Fruit fly (Drosophila melanogaster) whole organism, pupa: ENCODE measurements around the gene CG32568.

Experiments used
- CG10348 ChIP-seq: fragments of 200-800 bp; sonication (Bioruptor generic); IDR thresholded peaks from 2 replicates; pipeline ENCODE4 v1.3.6; 2022; ENCODE audit warnings: missing biosample characterization, missing genetic modification characterization
- CG12605 ChIP-seq: fragments of 200-800 bp; sonication (Bioruptor generic); IDR thresholded peaks from 2 replicates; pipeline ENCODE4 v1.3.6; 2022; ENCODE audit warnings: missing biosample characterization, missing genetic modification characterization
- CG13204 ChIP-seq: fragments of 200-800 bp; sonication (Bioruptor generic); optimal IDR thresholded peaks from 2 replicates; lab custom pipeline; 2018; ENCODE audit warnings: missing biosample characterization, mild to moderate bottlenecking, missing genetic modification characterization, moderate library complexity
- CG14655 ChIP-seq: fragments of 200-800 bp; sonication (Bioruptor generic); optimal IDR thresholded peaks from 3 replicates; lab custom pipeline; 2017; ENCODE audit warnings: mild to moderate bottlenecking, missing biosample characterization, missing genetic modification reagents, missing genetic modification characterization
- CG15710 ChIP-seq: fragments of 200-800 bp; sonication (Bioruptor generic); optimal IDR thresholded peaks from 2 replicates; lab custom pipeline; 2018; ENCODE audit warnings: missing biosample characterization, mild to moderate bottlenecking, missing genetic modification characterization, moderate library complexity
- CG17806 ChIP-seq: fragments of 200-800 bp; sonication (Bioruptor generic); optimal IDR thresholded peaks from 2 replicates; lab custom pipeline; 2018; ENCODE audit warnings: missing biosample characterization, mild to moderate bottlenecking, missing genetic modification characterization, moderate library complexity
- CG32121 ChIP-seq: fragments of 200-800 bp; sonication (Bioruptor generic); IDR thresholded peaks from 2 replicates; pipeline ENCODE4 v1.3.6; 2022; ENCODE audit warnings: missing biosample characterization, missing genetic modification characterization
- CG34367 ChIP-seq: fragments of 200-800 bp; sonication (Bioruptor generic); optimal IDR thresholded peaks from 2 replicates; lab custom pipeline; 2018; ENCODE audit warnings: missing biosample characterization, mild to moderate bottlenecking, missing genetic modification characterization
- CG4496 ChIP-seq: fragments of 200-800 bp; sonication (Bioruptor generic); IDR thresholded peaks from 3 replicates; pipeline ENCODE4 v1.3.6; 2022; ENCODE audit warnings: missing biosample characterization, missing genetic modification characterization
- CG8159 ChIP-seq: fragments of 200-800 bp; sonication (Bioruptor generic); optimal IDR thresholded peaks from 3 replicates; lab custom pipeline; 2018; ENCODE audit warnings: missing biosample characterization, mild to moderate bottlenecking, missing genetic modification characterization, moderate library complexity
- CG8301 ChIP-seq: fragments of 200-800 bp; sonication (Bioruptor generic); optimal IDR thresholded peaks from 2 replicates; lab custom pipeline; 2018; ENCODE audit warnings: missing biosample characterization, mild to moderate bottlenecking, missing genetic modification characterization
- CG9948 ChIP-seq: fragments of 200-800 bp; sonication (Bioruptor generic); optimal IDR thresholded peaks from 2 replicates; lab custom pipeline; 2018; ENCODE audit warnings: missing biosample characterization, mild to moderate bottlenecking, missing genetic modification characterization, moderate library complexity
- D1 ChIP-seq: fragments of 200-800 bp; sonication (Bioruptor generic); optimal IDR thresholded peaks from 2 replicates; lab custom pipeline; 2018; ENCODE audit warnings: missing biosample characterization, mild to moderate bottlenecking, missing genetic modification characterization, moderate library complexity
- EcR ChIP-seq: fragments of 200-800 bp; sonication (Bioruptor generic); optimal IDR thresholded peaks from 3 replicates; lab custom pipeline; 2019; ENCODE audit warnings: missing biosample characterization, missing genetic modification characterization, mild to moderate bottlenecking, moderate library complexity, missing genetic modification reagents
- Ets98B ChIP-seq: fragments of 200-800 bp; sonication (Bioruptor generic); IDR thresholded peaks from 2 replicates; pipeline ENCODE4 v1.3.6; 2022; ENCODE audit warnings: missing biosample characterization, missing genetic modification characterization
- Pif1A ChIP-seq: fragments of 200-800 bp; sonication (Bioruptor generic); optimal IDR thresholded peaks from 3 replicates; lab custom pipeline; 2016; ENCODE audit warnings: missing biosample characterization, missing genetic modification characterization
- Pif1B ChIP-seq: fragments of 200-800 bp; sonication (Bioruptor generic); optimal IDR thresholded peaks from 3 replicates; lab custom pipeline; 2016; ENCODE audit warnings: missing biosample characterization, missing genetic modification characterization
- Snoo ChIP-seq: fragments of 200-800 bp; sonication (Bioruptor generic); optimal IDR thresholded peaks from 3 replicates; lab custom pipeline; 2017; ENCODE audit warnings: missing biosample characterization, mild to moderate bottlenecking, missing genetic modification characterization, inconsistent platforms
- fd96Ca ChIP-seq: fragments of 200-800 bp; sonication (Bioruptor generic); IDR thresholded peaks from 3 replicates; pipeline ENCODE4 v1.3.6; 2022; ENCODE audit warnings: missing biosample characterization, missing genetic modification characterization
- gl ChIP-seq: fragments of 200-800 bp; sonication (Bioruptor generic); optimal IDR thresholded peaks from 2 replicates; lab custom pipeline; 2018; ENCODE audit warnings: missing biosample characterization, mild to moderate bottlenecking, missing genetic modification characterization
- rn ChIP-seq: fragments of 200-800 bp; sonication (Bioruptor generic); IDR thresholded peaks from 2 replicates; pipeline ENCODE4 v1.3.6; 2022; ENCODE audit warnings: missing biosample characterization, missing genetic modification characterization

CG32568 gene

dm6 chrX:16765809-16766208 is 25.1 kb downstream of the CG32568 start:
- TF ChIP-seq CG8159 (tag; lab: Kevin White, UChicago) (peak; percentile 33), D1 (tag; lab: Kevin White, UChicago) (no peak), Ets98B (peak; percentile 24; the same call in 1 of the 2 replicates), CG17806 (peak; percentile 14), EcR (GFP tag; lab: Kevin White, UChicago) (no peak), CG34367 (tag; lab: Kevin White, UChicago) (peak; percentile 32), gl (tag; lab: Kevin White, UChicago) (no peak), CG14655 (GFP tag; lab: Kevin White, UChicago) (peak; percentile 48), rn (GFP tag; lab: Robert Waterston, UW) (no peak), CG13204 (GFP tag; lab: Kevin White, UChicago) (no peak), CG15710 (tag; lab: Kevin White, UChicago) (peak; percentile 44), CG8301 (tag; lab: Kevin White, UChicago) (peak; percentile 13), Snoo (tag; lab: Kevin White, UChicago) (no peak), Pif1B (peak; percentile 38), CG32121 (GFP tag; lab: Robert Waterston, UW) (no peak), Pif1A (GFP tag; lab: Kevin White, UChicago) (peak; percentile 40), CG4496 (GFP tag; lab: Robert Waterston, UW) (peak; percentile 38; the same call in 1 of the 3 replicates), CG9948 (peak; percentile 41), CG10348 (GFP tag; lab: Robert Waterston, UW) (no peak), fd96Ca (GFP tag; lab: Robert Waterston, UW) (peak; percentile 47; the same call in 1 of the 3 replicates)

DNA sequence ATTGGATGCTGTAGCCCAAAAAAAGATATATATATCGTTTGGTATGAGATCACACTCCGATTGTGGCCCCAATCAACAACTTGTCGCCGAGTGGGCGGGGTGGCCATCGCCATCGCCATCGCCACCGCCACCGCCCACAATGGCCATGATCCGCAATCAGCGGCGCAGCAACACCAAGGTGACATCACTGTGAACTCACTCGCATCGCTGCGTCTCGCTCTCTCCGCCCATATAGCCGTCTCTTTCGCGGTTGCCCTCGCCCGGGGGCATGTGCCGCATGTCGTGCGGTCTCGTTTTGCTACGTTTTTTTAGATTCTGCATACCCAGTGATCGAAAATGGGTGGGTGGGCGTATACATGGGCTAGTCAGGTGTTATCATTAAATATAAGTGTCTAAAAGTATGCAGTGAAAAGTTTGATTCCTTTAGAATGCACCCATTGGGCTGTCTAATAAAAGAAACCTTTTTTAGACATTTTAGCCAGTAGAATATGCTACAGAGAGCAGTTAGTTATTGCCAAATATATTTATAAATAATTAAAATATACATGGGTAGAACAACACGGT is 26.2 kb downstream of the CG32568 start:
- TF ChIP-seq CG14655 (GFP tag; lab: Kevin White, UChicago), result peak; percentile 16
- TF ChIP-seq CG15710 (tag; lab: Kevin White, UChicago), result no peak
- 0 out of 2 replicates have a peak, but pooled peaks have one; percentile 6 for TF ChIP-seq Ets98B

DNA sequence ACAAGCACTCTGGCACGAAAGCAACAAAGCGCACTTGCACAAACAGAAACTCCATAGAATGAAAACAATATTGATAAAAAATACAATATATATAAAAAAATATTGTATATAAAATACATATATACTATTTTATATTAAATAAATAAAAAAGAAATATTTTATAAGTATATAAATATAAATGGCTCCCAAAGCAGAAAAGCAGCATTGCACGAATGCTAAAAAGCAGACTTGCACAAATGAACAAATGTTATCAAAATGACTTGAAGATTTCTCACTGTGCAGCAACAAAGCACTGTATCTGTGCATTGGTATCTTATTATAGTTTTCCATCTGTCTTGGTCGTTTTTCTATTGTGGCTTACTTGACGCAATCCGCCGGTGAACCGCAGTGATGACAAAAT is 28.1 kb downstream of the CG32568 start:
- TF ChIP-seq CG32121 (GFP tag; lab: Robert Waterston, UW) (no peak), CG14655 (GFP tag; lab: Kevin White, UChicago) (peak; percentile 27), Pif1A (GFP tag; lab: Kevin White, UChicago) (no peak), CG8301 (tag; lab: Kevin White, UChicago) (no peak), EcR (GFP tag; lab: Kevin White, UChicago) (no peak), CG13204 (GFP tag; lab: Kevin White, UChicago) (no peak)
- TF ChIP-seq, all 21 proteins: peak for 1

- TF ChIP-seq D1 (tag; lab: Kevin White, UChicago) (no peak), CG4496 (GFP tag; lab: Robert Waterston, UW) (peak; percentile 89), CG10348 (GFP tag; lab: Robert Waterston, UW) (no peak), CG13204 (GFP tag; lab: Kevin White, UChicago) (no peak), Snoo (tag; lab: Kevin White, UChicago) (peak; percentile 32), CG8159 (tag; lab: Kevin White, UChicago) (peak; percentile 68), Pif1B (peak; percentile 75), CG15710 (tag; lab: Kevin White, UChicago) (peak; percentile 37), CG34367 (tag; lab: Kevin White, UChicago) (peak; percentile 22), EcR (GFP tag; lab: Kevin White, UChicago) (no peak), fd96Ca (GFP tag; lab: Robert Waterston, UW) (peak; percentile 84), rn (GFP tag; lab: Robert Waterston, UW) (peak; percentile 36; the same call in 1 of the 2 replicates), Pif1A (GFP tag; lab: Kevin White, UChicago) (peak; percentile 67), CG8301 (tag; lab: Kevin White, UChicago) (peak; percentile 58), Ets98B (peak; percentile 77), CG12605 (peak; percentile 68; the same call in 1 of the 2 replicates), CG17806 (peak; percentile 70), gl (tag; lab: Kevin White, UChicago) (no peak), CG14655 (GFP tag; lab: Kevin White, UChicago) (peak; percentile 66), CG32121 (GFP tag; lab: Robert Waterston, UW) (peak; percentile 57)
Measured at dm6 chrX:16772882-16773827, 32.4 kb downstream of the CG32568 start.

DNA sequence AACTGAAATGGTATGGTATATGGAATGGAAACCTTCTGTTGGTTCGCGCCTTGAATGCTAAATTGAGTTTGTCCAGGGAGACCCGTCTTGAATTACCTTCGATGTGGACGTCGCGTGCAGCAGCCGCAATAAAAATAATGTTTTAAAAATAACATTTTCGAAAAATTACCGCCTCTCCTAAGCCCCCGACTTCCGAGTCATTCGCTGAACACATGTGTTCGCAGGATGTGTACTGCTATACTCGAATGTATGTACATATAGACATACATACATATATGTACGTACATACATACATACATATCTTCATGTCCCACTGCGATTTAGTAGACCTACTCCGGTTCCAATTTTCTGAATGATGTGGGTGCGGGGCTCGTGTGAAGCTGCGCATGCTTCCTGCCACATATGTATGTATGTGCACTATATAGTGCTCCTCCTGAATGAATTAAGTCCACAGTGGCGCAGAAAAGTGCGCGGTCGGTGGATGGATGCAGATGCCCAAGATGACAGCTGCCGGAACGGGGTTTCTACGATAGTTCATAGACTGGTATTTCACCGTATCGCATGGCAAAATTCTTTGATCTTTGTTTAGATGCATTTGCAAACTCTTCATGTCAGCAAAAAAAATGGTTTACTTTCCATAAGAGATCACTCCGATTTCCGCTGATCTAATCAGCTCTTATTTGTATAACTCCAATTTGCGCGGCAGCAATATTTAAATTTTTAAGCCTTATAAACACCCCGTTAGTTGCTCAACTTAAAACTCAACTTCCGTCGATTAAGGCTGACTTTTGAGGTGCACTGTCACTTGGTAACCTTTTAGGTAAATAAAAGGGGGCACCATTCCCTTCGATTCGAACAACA is 33.7 kb downstream of the CG32568 start:
- TF ChIP-seq gl (tag; lab: Kevin White, UChicago), result no peak
- TF ChIP-seq CG13204 (GFP tag; lab: Kevin White, UChicago), result no peak
- no peak for TF ChIP-seq CG8159 (tag; lab: Kevin White, UChicago)
- no peak for TF ChIP-seq EcR (GFP tag; lab: Kevin White, UChicago)
- no peak for TF ChIP-seq CG12605
- TF ChIP-seq Snoo (tag; lab: Kevin White, UChicago), result no peak
- no peak for TF ChIP-seq Ets98B
- no peak for TF ChIP-seq Pif1B
- no peak for TF ChIP-seq CG15710 (tag; lab: Kevin White, UChicago)
- TF ChIP-seq rn (GFP tag; lab: Robert Waterston, UW), result no peak
- TF ChIP-seq CG8301 (tag; lab: Kevin White, UChicago), result no peak
- no peak for TF ChIP-seq CG32121 (GFP tag; lab: Robert Waterston, UW)
- TF ChIP-seq CG4496 (GFP tag; lab: Robert Waterston, UW), result no peak
- no peak for TF ChIP-seq CG17806
- TF ChIP-seq Pif1A (GFP tag; lab: Kevin White, UChicago), result no peak
- TF ChIP-seq D1 (tag; lab: Kevin White, UChicago), result no peak
- TF ChIP-seq CG9948, result no peak
- TF ChIP-seq, all 21 proteins: peak for 0
